Worm (Caenorhabditis elegans): ENCODE results near the gene F10E7.1.

The F10E7.1 gene

DNA sequence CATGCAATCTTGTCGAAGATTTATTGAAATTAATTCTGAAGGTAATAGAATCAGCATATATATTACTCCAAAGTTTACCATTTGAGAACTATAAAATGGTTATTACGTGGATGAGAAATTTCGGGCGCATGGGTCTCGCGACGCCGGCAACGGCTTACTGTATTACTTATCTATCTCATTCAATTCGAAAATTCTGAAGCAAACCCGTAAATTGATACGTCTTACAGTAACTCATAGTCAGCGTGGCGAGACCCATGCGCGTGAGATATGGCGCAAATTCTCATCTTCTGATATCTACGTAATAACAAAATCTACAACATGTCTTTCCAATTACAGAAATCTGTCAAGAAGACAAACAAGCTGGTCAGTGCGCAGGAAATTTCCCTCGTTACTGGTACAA is 7.0 kb upstream of the F10E7.1 start:
- TF ChIP-seq sea-2 (GFP tag; optimal IDR thresholded peaks at IDR 0.05) (no peak), nfya-1 (tag; optimal IDR thresholded peaks at IDR 0.05; ENCODE audit: insufficient read depth) (no peak), pqm-1 (tag; optimal IDR thresholded peaks at IDR 0.05) (no peak), ama-1 (optimal IDR thresholded peaks at IDR 0.05) (no peak)

DNA sequence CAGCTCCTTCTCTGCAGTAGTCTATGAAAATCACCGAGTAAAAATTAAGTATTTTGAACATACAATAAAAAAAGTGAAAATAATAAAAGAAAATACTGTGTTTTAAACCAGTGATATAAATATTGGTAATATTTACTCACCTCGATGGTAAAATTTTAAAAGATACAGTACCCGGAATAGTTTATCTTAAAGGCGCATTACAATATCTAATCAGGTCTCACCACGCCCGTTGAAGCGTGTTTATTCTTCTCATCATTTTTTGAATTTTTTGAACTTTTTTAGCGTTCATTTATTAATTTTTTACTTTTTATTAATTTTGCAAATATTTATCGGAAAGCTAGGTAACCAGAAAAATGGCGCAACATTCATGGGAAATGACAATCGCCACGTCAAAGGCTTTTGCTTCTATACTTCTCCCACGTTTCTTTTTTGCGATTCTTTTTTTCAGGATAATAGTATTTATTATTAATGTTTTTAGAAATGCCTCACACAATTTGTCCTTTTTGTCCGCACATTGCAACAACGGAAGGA is 4.7 kb upstream of the F10E7.1 start, which contains the start of gene F10E7.2:
TSS of gene F10E7.2 (plus strand) at position 481 of the 531 bp plus-strand sequence.
- TF ChIP-seq fos-1 (tag; optimal IDR thresholded peaks at IDR 0.05) (no peak), nhr-12 (tag; optimal IDR thresholded peaks at IDR 0.05) (no peak), egl-5 (tag; optimal IDR thresholded peaks at IDR 0.05) (no peak), lin-39 (tag; optimal IDR thresholded peaks at IDR 0.05) (no peak), nhr-237 (tag; optimal IDR thresholded peaks at IDR 0.05) (no peak)

DNA sequence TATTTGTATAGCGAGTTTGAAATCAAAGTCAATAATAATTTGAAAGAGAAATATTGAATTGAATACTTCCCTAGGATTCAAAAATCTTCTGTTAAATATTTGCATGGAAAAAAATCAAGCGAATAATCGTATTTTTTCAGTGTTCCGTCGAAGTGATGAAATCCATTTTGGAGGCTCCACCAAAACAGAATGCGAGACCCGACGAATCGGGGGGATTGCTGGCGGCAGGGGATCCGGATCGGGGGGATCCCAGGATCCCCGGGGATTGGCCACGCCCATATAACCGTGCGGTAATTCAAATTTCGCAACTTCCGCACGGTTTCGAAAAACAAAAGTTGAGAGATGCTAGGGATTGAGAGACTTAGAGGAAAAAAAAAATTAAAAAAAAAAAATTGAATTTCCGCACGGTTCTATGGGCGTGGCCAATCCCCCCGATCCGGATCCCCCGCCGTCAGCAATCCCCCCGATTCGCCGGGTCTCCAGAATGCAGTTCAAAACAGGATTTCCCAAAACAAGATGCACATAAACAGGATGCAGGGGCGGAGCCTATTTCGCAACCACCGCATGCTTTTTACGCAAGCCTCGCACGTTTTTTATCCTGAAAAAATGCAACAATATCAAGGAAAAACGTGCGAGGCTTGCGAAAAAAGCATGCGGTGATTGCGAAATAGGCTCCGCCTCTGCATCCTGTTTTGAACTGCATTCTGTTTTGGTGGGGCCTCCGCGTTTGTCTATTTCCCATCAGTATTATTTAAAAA is 3.7 kb upstream of the F10E7.1 start, which contains the start of gene F10E7.11:
TSS of gene F10E7.11 (minus strand) at position 232 of the 758 bp plus-strand sequence.
- no peak for TF ChIP-seq fkh-2 (tag; optimal IDR thresholded peaks at IDR 0.05)
- TF ChIP-seq nfya-1 (tag; optimal IDR thresholded peaks at IDR 0.05; ENCODE audit: insufficient read depth) = peak; percentile 11
- TF ChIP-seq lin-15B (tag; optimal IDR thresholded peaks at IDR 0.05) = peak; percentile 2
- TF ChIP-seq lin-39 (tag; optimal IDR thresholded peaks at IDR 0.05) = no peak

DNA sequence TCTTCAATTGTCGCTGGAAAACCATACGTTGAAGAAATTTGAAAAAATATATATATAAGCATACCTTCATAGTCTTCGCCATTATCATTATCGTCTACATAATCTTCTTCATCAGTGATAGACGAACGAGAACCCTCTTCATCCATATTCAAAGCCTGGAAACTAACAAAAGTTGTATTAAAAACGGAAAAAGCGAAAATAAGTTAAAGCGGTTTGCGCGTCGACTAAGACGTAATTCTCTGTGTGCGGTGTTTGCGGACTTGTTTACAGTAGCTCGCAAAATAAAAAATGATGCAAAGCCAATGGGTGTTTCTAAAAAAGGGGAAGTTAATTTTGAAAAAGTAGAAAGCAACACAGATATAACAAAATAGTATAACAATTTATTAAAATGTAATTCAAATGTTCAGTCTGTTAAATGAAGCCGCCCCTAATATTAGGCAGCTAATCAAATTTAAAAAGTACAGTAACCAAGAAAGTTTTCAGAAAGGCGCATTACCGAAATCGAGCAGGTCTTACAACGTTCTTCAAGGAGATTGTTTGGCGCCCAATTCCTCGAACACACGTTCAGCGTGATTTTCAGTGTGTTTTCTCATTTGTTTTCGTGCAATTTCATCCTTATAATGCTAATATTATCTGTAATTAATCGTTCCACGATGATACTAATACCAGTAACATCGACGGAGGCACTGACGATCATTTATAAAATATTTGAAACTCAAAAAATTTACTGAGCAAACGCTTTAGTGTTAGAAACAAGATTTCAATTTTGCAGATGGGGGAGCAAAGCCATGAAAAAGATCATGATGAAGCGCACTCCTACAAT is 5.5 kb downstream of the F10E7.1 start, which contains the start of the genes T07F8.4 and gld-3:
TSS of gene T07F8.4 (minus strand) at position 162 of the 823 bp plus-strand sequence.
TSS of gene gld-3 (plus strand) at position 773 of the 823 bp plus-strand sequence.
- peak; percentile 36 for TF ChIP-seq lin-15B (tag; optimal IDR thresholded peaks at IDR 0.05)
- peak; percentile 14 for TF ChIP-seq nhr-25 (tag; optimal IDR thresholded peaks at IDR 0.05)
- TF ChIP-seq lsy-12 (tag; optimal IDR thresholded peaks at IDR 0.05) = no peak
- no peak for TF ChIP-seq nhr-237 (tag; optimal IDR thresholded peaks at IDR 0.05)
- peak; percentile 83 for TF ChIP-seq nfya-1 (tag; optimal IDR thresholded peaks at IDR 0.05; ENCODE audit: insufficient read depth)
- no peak for TF ChIP-seq elt-2 (tag; optimal IDR thresholded peaks at IDR 0.05)

DNA sequence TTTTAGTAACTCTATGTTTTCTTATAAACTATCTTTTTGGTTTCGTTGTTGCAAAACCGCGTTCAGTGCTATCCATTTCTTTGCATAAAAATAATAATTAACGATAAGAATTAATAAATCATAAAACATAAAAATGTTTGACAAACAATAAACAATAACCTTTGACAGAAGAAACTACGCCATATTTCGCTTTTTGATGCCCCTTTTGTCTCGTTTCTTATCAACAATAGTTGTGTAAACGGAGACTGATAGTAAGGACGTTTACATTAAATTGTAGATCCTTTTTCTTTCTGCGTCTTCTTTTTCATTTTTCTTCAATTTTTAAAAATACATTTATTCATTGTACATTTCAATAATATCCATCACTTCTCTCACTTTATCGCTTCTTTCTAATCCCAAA is 12.5 kb downstream of the F10E7.1 start:
- TF ChIP-seq elt-2 (tag; optimal IDR thresholded peaks at IDR 0.05) = peak; percentile 82
- peak; percentile 86 for TF ChIP-seq pqm-1 (tag; optimal IDR thresholded peaks at IDR 0.05)
- TF ChIP-seq pha-4 (tag; optimal IDR thresholded peaks at IDR 0.05) = peak; percentile 76
- no peak for TF ChIP-seq nhr-237 (tag; optimal IDR thresholded peaks at IDR 0.05)

ce11 chrII:7144307-7144706 is 17.8 kb downstream of the F10E7.1 start, which contains the start of gene npr-31:
Gene npr-31, plus strand, starts transcription at chrII:7144607.
- no peak for TF ChIP-seq lin-39 (tag; optimal IDR thresholded peaks at IDR 0.05)
- TF ChIP-seq ama-1 (optimal IDR thresholded peaks at IDR 0.05) = no peak
- no peak for TF ChIP-seq nhr-237 (tag; optimal IDR thresholded peaks at IDR 0.05)
- no peak for TF ChIP-seq nhr-23 (tag; optimal IDR thresholded peaks at IDR 0.05)
- no peak for TF ChIP-seq lsy-12 (tag; optimal IDR thresholded peaks at IDR 0.05)

ce11 chrII:7146240-7146639 is 19.7 kb downstream of the F10E7.1 start:
- TF ChIP-seq unc-39 (tag; optimal IDR thresholded peaks at IDR 0.05) = no peak
- no peak for TF ChIP-seq ceh-9 (tag; optimal IDR thresholded peaks at IDR 0.05)
- no peak for TF ChIP-seq hmg-11 (tag; optimal IDR thresholded peaks at IDR 0.05)
- TF ChIP-seq lin-39 (tag; optimal IDR thresholded peaks at IDR 0.05) = no peak
- no peak for TF ChIP-seq elt-2 (tag; optimal IDR thresholded peaks at IDR 0.05)

ce11 chrII:7147550-7147949 is 21.0 kb downstream of the F10E7.1 start:
- TF ChIP-seq nhr-28 (tag; optimal IDR thresholded peaks at IDR 0.05) = no peak
- peak; percentile 10 for TF ChIP-seq elt-2 (tag; optimal IDR thresholded peaks at IDR 0.05)
- no peak for TF ChIP-seq zag-1 (tag; optimal IDR thresholded peaks at IDR 0.05)
- TF ChIP-seq lin-39 (tag; optimal IDR thresholded peaks at IDR 0.05) = no peak
- TF ChIP-seq R02D3.7 (tag; optimal IDR thresholded peaks at IDR 0.05) = no peak
- TF ChIP-seq lin-15B (tag; optimal IDR thresholded peaks at IDR 0.05) = peak; percentile 13
- peak; percentile 34 for TF ChIP-seq pha-4 (tag; optimal IDR thresholded peaks at IDR 0.05)
- TF ChIP-seq nhr-76 (tag; optimal IDR thresholded peaks at IDR 0.05) = no peak
- TF ChIP-seq tbx-2 (tag; optimal IDR thresholded peaks at IDR 0.05) = no peak
- no peak for TF ChIP-seq ztf-11 (tag; optimal IDR thresholded peaks at IDR 0.05)
- no peak for TF ChIP-seq eor-1 (tag; optimal IDR thresholded peaks at IDR 0.05)
- no peak for TF ChIP-seq unc-62 (GFP tag; optimal IDR thresholded peaks at IDR 0.05)
- no peak for TF ChIP-seq ama-1 (optimal IDR thresholded peaks at IDR 0.05)
- TF ChIP-seq nhr-11 (tag; optimal IDR thresholded peaks at IDR 0.05) = no peak

Data from whole organism, L3 larva.